Fruit fly (Drosophila melanogaster): ENCODE data around the gene olf413.

The olf413 gene

DNA sequence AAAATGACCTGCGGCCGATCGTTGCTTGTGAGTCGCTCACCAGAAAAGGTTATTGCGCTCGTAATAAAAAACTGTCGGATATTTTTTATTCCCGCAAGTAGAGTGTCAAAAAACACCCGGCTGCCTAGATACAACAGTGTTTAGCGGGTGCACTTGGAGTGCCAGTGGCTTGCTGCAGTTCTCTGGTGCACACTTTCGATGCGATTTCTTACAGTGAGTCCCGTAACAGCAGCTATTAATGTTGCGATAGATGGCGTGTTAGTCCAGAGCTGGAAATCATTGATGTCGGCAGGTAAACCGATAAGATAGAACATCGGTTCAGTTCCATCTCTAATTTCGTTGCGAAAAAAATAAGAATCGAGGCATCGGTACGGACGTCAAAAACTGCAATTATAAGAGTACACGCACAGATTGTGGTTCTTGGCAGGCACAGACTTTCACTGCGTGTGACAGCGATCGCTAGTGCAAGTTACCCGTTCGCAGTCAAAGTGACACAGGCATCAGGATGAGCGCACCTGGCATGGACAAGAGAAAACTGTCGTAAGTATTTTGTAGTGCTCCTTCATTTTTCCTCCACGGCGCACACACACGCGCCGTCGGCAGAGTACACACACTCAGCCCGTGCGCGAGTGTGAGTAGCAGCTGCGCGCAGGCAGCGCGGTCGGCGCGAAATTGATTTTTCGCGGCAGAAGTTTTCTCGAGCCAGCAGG, 131.5 kb downstream of the olf413 start, which contains the start of gene Csp (continued):
- peak; percentile 64; the same call in 3 of the 4 replicates for TF ChIP-seq Dll (GFP tag; IDR thresholded peaks at IDR 0.05; ENCODE audit: partially characterized antibody)
- TF ChIP-seq chif (GFP tag; optimal IDR thresholded peaks at IDR 0.05), result no peak
- TF ChIP-seq CG6254 (GFP tag; optimal IDR thresholded peaks at IDR 0.05), result peak; percentile 77
- no peak for TF ChIP-seq CG10654 (GFP tag; optimal IDR thresholded peaks at IDR 0.05)
- no peak for TF ChIP-seq CG15696 (tag; optimal IDR thresholded peaks at IDR 0.05)
- TF ChIP-seq CG5180 (GFP tag; optimal IDR thresholded peaks at IDR 0.05), result no peak
- peak; percentile 79 for TF ChIP-seq CG6791 (GFP tag; IDR thresholded peaks at IDR 0.05; ENCODE audit: partially characterized antibody)
- TF ChIP-seq unpg (GFP tag; optimal IDR thresholded peaks at IDR 0.05), result peak; percentile 2
- no peak for TF ChIP-seq vfl (GFP tag; optimal IDR thresholded peaks at IDR 0.05)
- no peak for TF ChIP-seq Sry-β (GFP tag; optimal IDR thresholded peaks at IDR 0.05)
- peak; percentile 72 for TF ChIP-seq dm (GFP tag; optimal IDR thresholded peaks at IDR 0.05)
- peak; percentile 33 for TF ChIP-seq CoRest (tag; optimal IDR thresholded peaks at IDR 0.05)
- TF ChIP-seq gem (tag; optimal IDR thresholded peaks at IDR 0.05), result no peak
- no peak for TF ChIP-seq Hr3 (GFP tag; optimal IDR thresholded peaks at IDR 0.05)
- peak; percentile 39 for TF ChIP-seq CG34376 (GFP tag; optimal IDR thresholded peaks at IDR 0.05)
- no peak for TF ChIP-seq CG13123 (GFP tag; optimal IDR thresholded peaks at IDR 0.05)
- TF ChIP-seq CG33557 (GFP tag; optimal IDR thresholded peaks at IDR 0.05), result peak; percentile 22
- no peak for TF ChIP-seq CG10959 (GFP tag; IDR thresholded peaks at IDR 0.05)
- TF ChIP-seq CTCF (GFP tag; optimal IDR thresholded peaks at IDR 0.05), result peak; percentile 96
- TF ChIP-seq Pdp1 (GFP tag; optimal IDR thresholded peaks at IDR 0.05), result peak; percentile 4 to 60
- TF ChIP-seq crol (GFP tag; IDR thresholded peaks at IDR 0.05), result peak; percentile 26; the same call in 1 of the 2 replicates
- no peak for TF ChIP-seq CG3847 (GFP tag; IDR thresholded peaks at IDR 0.05)
- TF ChIP-seq CG6765 (GFP tag; optimal IDR thresholded peaks at IDR 0.05), result peak; percentile 20
- TF ChIP-seq sim (GFP tag; IDR thresholded peaks at IDR 0.05), result no peak
- TF ChIP-seq Opbp (GFP tag; IDR thresholded peaks at IDR 0.05; ENCODE audit: partially characterized antibody), result peak; percentile 64
- TF ChIP-seq salm (tag; optimal IDR thresholded peaks at IDR 0.05), result no peak
- TF ChIP-seq ewg (GFP tag; optimal IDR thresholded peaks at IDR 0.05), result peak; percentile 84
- TF ChIP-seq CG13624 (GFP tag; optimal IDR thresholded peaks at IDR 0.05), result peak; percentile 5
- no peak for TF ChIP-seq corto (GFP tag; optimal IDR thresholded peaks at IDR 0.05)
- no peak for TF ChIP-seq CG1602 (GFP tag; optimal IDR thresholded peaks at IDR 0.05)
- TF ChIP-seq CG11398 (GFP tag; optimal IDR thresholded peaks at IDR 0.05), result no peak
- TF ChIP-seq insv (GFP tag; optimal IDR thresholded peaks at IDR 0.05), result peak in 1 of 2 experiments; percentile 29
- no peak for TF ChIP-seq CG16779 (GFP tag; IDR thresholded peaks at IDR 0.05)
- TF ChIP-seq CG10321 (GFP tag; IDR thresholded peaks at IDR 0.05), result no peak
- peak; percentile 24 for TF ChIP-seq bab2 (GFP tag; optimal IDR thresholded peaks at IDR 0.05)
- TF ChIP-seq prd (optimal IDR thresholded peaks at IDR 0.05), result no peak
- TF ChIP-seq prd (GFP tag; IDR thresholded peaks at IDR 0.05), result 0 out of 3 replicates have a peak, but pooled peaks have one; percentile 19
- 0 out of 3 replicates have a peak, but pooled peaks have one; percentile 36 for TF ChIP-seq CG7963 (GFP tag; IDR thresholded peaks at IDR 0.05; ENCODE audit: partially characterized antibody)
- TF ChIP-seq CHES-1-like (GFP tag; optimal IDR thresholded peaks at IDR 0.05), result peak; percentile 63
- peak; percentile 23 for TF ChIP-seq Chrac-16 (GFP tag; optimal IDR thresholded peaks at IDR 0.05)
- TF ChIP-seq CG8924 (tag; optimal IDR thresholded peaks at IDR 0.05), result peak; percentile 24
- peak; percentile 46 for TF ChIP-seq org-1 (GFP tag; optimal IDR thresholded peaks at IDR 0.05)
- no peak for TF ChIP-seq CG8765 (GFP tag; IDR thresholded peaks at IDR 0.05)
- no peak for TF ChIP-seq Ravus (GFP tag; IDR thresholded peaks at IDR 0.05)
- TF ChIP-seq lbe (GFP tag; optimal IDR thresholded peaks at IDR 0.05), result no peak
- no peak for TF ChIP-seq esg (GFP tag; conservative IDR thresholded peaks at IDR 0.05)
- TF ChIP-seq ro (GFP tag; IDR thresholded peaks at IDR 0.05), result no peak
- peak; percentile 37 for TF ChIP-seq Mes4 (GFP tag; optimal IDR thresholded peaks at IDR 0.05)
- no peak for TF ChIP-seq NK7.1 (GFP tag; optimal IDR thresholded peaks at IDR 0.05)
- peak; percentile 47 for TF ChIP-seq CG9797 (GFP tag; optimal IDR thresholded peaks at IDR 0.05)
